Fruit fly (Drosophila melanogaster) whole organism, adult: ENCODE data around the gene CG15646.

ENCODE experiments used
- CG12768 ChIP-seq: fragments of 200-800 bp; sonication (Bioruptor generic); optimal IDR thresholded peaks from 2 replicates; lab custom pipeline; 2017; ENCODE audit warnings: missing biosample characterization, missing genetic modification characterization, mild to moderate bottlenecking, moderate library complexity, missing genetic modification reagents
- CG1620 ChIP-seq: fragments of 200-800 bp; sonication (Bioruptor generic); optimal IDR thresholded peaks from 2 replicates; lab custom pipeline; 2016; ENCODE audit warnings: missing biosample characterization, missing genetic modification characterization
- CG33017 ChIP-seq: fragments of 200-800 bp; sonication (Bioruptor generic); optimal IDR thresholded peaks from 2 replicates; lab custom pipeline; 2018; ENCODE audit warnings: missing biosample characterization, mild to moderate bottlenecking, missing genetic modification characterization, moderate library complexity
- CG5204 ChIP-seq: fragments of 200-800 bp; sonication (Bioruptor generic); optimal IDR thresholded peaks from 2 replicates; lab custom pipeline; 2016; ENCODE audit warnings: missing biosample characterization, missing genetic modification characterization
- CG7045 ChIP-seq: fragments of 200-800 bp; sonication (Bioruptor generic); optimal IDR thresholded peaks from 2 replicates; lab custom pipeline; 2017; ENCODE audit warnings: missing biosample characterization, mild to moderate bottlenecking, missing genetic modification characterization
- CG7101 ChIP-seq: fragments of 200-800 bp; sonication (Bioruptor generic); optimal IDR thresholded peaks from 2 replicates; lab custom pipeline; 2018; ENCODE audit warnings: missing biosample characterization, mild to moderate bottlenecking, missing genetic modification characterization, moderate library complexity
- Clk ChIP-seq: fragments of 200-800 bp; sonication (Bioruptor generic); optimal IDR thresholded peaks from 2 replicates; lab custom pipeline; 2017; ENCODE audit warnings: missing biosample characterization, missing genetic modification characterization
- Crg-1 ChIP-seq: fragments of 200-800 bp; sonication (Bioruptor generic); optimal IDR thresholded peaks from 2 replicates; lab custom pipeline; 2016; ENCODE audit warnings: missing biosample characterization, missing genetic modification characterization
- Hr96 ChIP-seq: fragments of 200-800 bp; sonication (Bioruptor generic); optimal IDR thresholded peaks from 2 replicates; lab custom pipeline; 2016; ENCODE audit warnings: missing biosample characterization, missing genetic modification characterization
- Mnt ChIP-seq: fragments of 200-800 bp; sonication (Bioruptor generic); optimal IDR thresholded peaks from 2 replicates; lab custom pipeline; 2016; ENCODE audit warnings: missing biosample characterization, mild to moderate bottlenecking, missing genetic modification characterization
- bab1 ChIP-seq: fragments of 200-800 bp; sonication (Bioruptor generic); optimal IDR thresholded peaks from 3 replicates; lab custom pipeline; 2019; ENCODE audit warnings: missing biosample characterization, mild to moderate bottlenecking, missing genetic modification characterization, moderate library complexity
- cic ChIP-seq: fragments of 200-800 bp; sonication (Bioruptor generic); optimal IDR thresholded peaks from 2 replicates; lab custom pipeline; 2017; ENCODE audit warnings: missing biosample characterization, mild to moderate bottlenecking, missing genetic modification characterization, moderate library complexity
- cnc ChIP-seq, 2 experiments: fragments of >200 bp; optimal IDR thresholded peaks; 2 replicates each; lab custom pipeline; 2017
- kay ChIP-seq: fragments of 200-800 bp; sonication (Bioruptor generic); peaks from one replicate; lab custom pipeline; 2016; ENCODE audit warnings: missing biosample characterization, missing genetic modification characterization, borderline replicate concordance
- pad ChIP-seq: fragments of 200-800 bp; sonication (Bioruptor generic); optimal IDR thresholded peaks from 3 replicates; lab custom pipeline; 2017; ENCODE audit warnings: missing biosample characterization, missing genetic modification characterization, mild to moderate bottlenecking, moderate library complexity, missing genetic modification reagents
- tj ChIP-seq: fragments of 200-800 bp; sonication (Bioruptor generic); optimal IDR thresholded peaks from 3 replicates; lab custom pipeline; 2017; ENCODE audit warnings: missing biosample characterization, mild to moderate bottlenecking, missing genetic modification characterization, moderate library complexity

CG15646 gene

dm6 chrX:15620439-15621227 lies 50.2 kb downstream of the CG15646 start:
- TF ChIP-seq kay (GFP tag; lab: Kevin White, UChicago), result peak; percentile 20
- no peak for TF ChIP-seq Crg-1 (GFP tag; lab: Kevin White, UChicago)

DNA sequence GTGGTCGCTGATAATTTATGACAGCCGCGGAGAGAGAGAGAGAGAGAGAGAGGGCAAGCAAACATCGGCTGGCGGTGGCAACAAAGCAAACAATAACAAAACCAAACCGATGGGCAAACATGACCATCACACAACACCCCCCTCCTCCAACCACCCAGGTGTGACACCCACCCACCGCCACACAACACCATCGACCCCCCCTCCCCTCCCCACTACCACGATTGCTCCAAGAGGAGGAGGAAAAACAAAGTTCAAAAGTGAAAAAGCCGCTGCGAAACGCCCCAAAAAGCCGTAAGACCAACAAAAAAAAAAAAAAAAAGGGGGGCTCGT lies 51.2 kb downstream of the CG15646 start:
- TF ChIP-seq Hr96 (GFP tag; lab: Kevin White, UChicago), result no peak
- TF ChIP-seq CG5204, result no peak
- TF ChIP-seq CG33017 (tag; lab: Kevin White, UChicago), result no peak
- no peak for TF ChIP-seq CG7045 (GFP tag; lab: Kevin White, UChicago)
- TF ChIP-seq cic (GFP tag; lab: Kevin White, UChicago), result no peak

dm6 chrX:15618953-15619630 lies 51.7 kb downstream of the CG15646 start:
- no peak for TF ChIP-seq CG7101 (tag; lab: Kevin White, UChicago)
- TF ChIP-seq bab1 (GFP tag; lab: Kevin White, UChicago), result no peak

dm6 chrX:15617916-15618315 lies 52.9 kb downstream of the CG15646 start:
- TF ChIP-seq CG7045 (GFP tag; lab: Kevin White, UChicago), result no peak
- TF ChIP-seq CG1620 (GFP tag; lab: Kevin White, UChicago), result no peak
- no peak for TF ChIP-seq Mnt (GFP tag; lab: Kevin White, UChicago)
- no peak for TF ChIP-seq CG12768 (GFP tag; lab: Kevin White, UChicago)
- TF ChIP-seq pad (GFP tag; lab: Kevin White, UChicago), result no peak
- TF ChIP-seq Hr96 (GFP tag; lab: Kevin White, UChicago), result no peak
- TF ChIP-seq CG7101 (tag; lab: Kevin White, UChicago), result no peak
- TF ChIP-seq Clk (GFP tag; lab: Kevin White, UChicago), result no peak
- TF ChIP-seq cnc (optimal IDR thresholded peaks at IDR 0.05; lab: Kevin White, UChicago), result no peak
- no peak for TF ChIP-seq tj
